Fruit fly (Drosophila melanogaster): Measurements from ENCODE around the gene Jon99Cii.

- TF ChIP-seq Jra (GFP tag; optimal IDR thresholded peaks at IDR 0.05) (no peak), HLH106 (tag; optimal IDR thresholded peaks at IDR 0.05) (no peak), woc (GFP tag; optimal IDR thresholded peaks at IDR 0.05) (no peak), GATAd (GFP tag; optimal IDR thresholded peaks at IDR 0.05) (no peak), Hnf4 (GFP tag; optimal IDR thresholded peaks at IDR 0.05) (no peak), CG9705 (GFP tag; optimal IDR thresholded peaks at IDR 0.05) (no peak)
These were observed 44.9 kb upstream of the Jon99Cii start, which contains the start of gene TkR99D for dm6 chr3R:29969347-29969746.

All from whole organism, wandering third instar larva.